Fruit fly (Drosophila melanogaster): ENCODE measurements around the gene CG17672.

The CG17672 gene

DNA sequence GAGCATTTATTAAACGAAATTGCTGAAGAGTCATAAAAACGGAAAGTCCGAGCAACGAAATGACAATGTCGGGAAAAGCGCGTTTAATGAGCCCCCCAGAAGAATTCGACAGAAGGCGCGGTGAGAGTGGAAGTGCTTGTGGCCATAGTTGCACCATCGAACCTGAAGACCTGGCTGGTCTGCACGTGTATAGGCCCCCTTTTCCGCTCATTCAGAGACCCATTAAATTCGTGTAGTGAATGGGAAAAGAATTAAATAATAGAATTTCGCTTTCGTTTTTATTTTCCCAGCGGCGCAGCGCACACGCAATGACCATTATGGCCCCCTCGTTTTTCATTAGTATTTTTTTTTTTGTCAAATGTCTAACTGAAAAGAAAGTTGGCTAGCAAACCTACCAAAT lies 4.6 kb downstream of the CG17672 start (continued):
- TF ChIP-seq gce (GFP tag; IDR thresholded peaks at IDR 0.05) (no peak), CG12155 (GFP tag; optimal IDR thresholded peaks at IDR 0.05) (no peak), ap (GFP tag; IDR thresholded peaks at IDR 0.05) (no peak), YL-1 (GFP tag; optimal IDR thresholded peaks at IDR 0.05) (no peak), CG6689 (GFP tag; IDR thresholded peaks at IDR 0.05) (no peak), CG3847 (GFP tag; IDR thresholded peaks at IDR 0.05) (no peak), CG1832 (GFP tag; optimal IDR thresholded peaks at IDR 0.05) (no peak), CG4404 (GFP tag; IDR thresholded peaks at IDR 0.05) (no peak), CG14965 (GFP tag; optimal IDR thresholded peaks at IDR 0.05; ENCODE audit: borderline replicate concordance) (no peak), HLH3B (GFP tag; IDR thresholded peaks at IDR 0.05) (no peak), MESR4 (GFP tag; optimal IDR thresholded peaks at IDR 0.05) (no peak), CG31224 (GFP tag; IDR thresholded peaks at IDR 0.05) (no peak), chn (GFP tag; optimal IDR thresholded peaks at IDR 0.05) (no peak), Hr78 (GFP tag; optimal IDR thresholded peaks at IDR 0.05) (no peak), gsb (GFP tag; IDR thresholded peaks at IDR 0.05) (no peak), PHDP (tag; optimal IDR thresholded peaks at IDR 0.05) (no peak), CG9609 (GFP tag; optimal IDR thresholded peaks at IDR 0.05) (no peak), CG17912 (GFP tag; optimal IDR thresholded peaks at IDR 0.05) (no peak), Nf-YA (GFP tag; IDR thresholded peaks at IDR 0.05) (no peak), Nf-YC (tag; optimal IDR thresholded peaks at IDR 0.05) (no peak), CG6683 (GFP tag; optimal IDR thresholded peaks at IDR 0.05) (no peak), pum (GFP tag; optimal IDR thresholded peaks at IDR 0.05) (no peak), CG30403 (GFP tag; optimal IDR thresholded peaks at IDR 0.05) (no peak), Ets97D (GFP tag; optimal IDR thresholded peaks at IDR 0.05) (no peak), croc (GFP tag; conservative IDR thresholded peaks at IDR 0.05) (no peak), da (GFP tag; optimal IDR thresholded peaks at IDR 0.05) (no peak), CG4617 (GFP tag; optimal IDR thresholded peaks at IDR 0.05; ENCODE audit: borderline replicate concordance) (no peak), Ssrp (tag; optimal IDR thresholded peaks at IDR 0.05) (no peak), h (optimal IDR thresholded peaks at IDR 0.05) (no peak), CG31441 (GFP tag; IDR thresholded peaks at IDR 0.05) (no peak), CG15514 (GFP tag; optimal IDR thresholded peaks at IDR 0.05) (no peak), HLH54F (GFP tag; optimal IDR thresholded peaks at IDR 0.05) (no peak), Kr (GFP tag; optimal IDR thresholded peaks at IDR 0.05) (no peak), pb (GFP tag; optimal IDR thresholded peaks at IDR 0.05) (no peak), Opbp (GFP tag; IDR thresholded peaks at IDR 0.05; ENCODE audit: partially characterized antibody) (peak; percentile 28; the same call in 1 of the 3 replicates), dmrt11E (tag; optimal IDR thresholded peaks at IDR 0.05) (peak; percentile 4), CG2712 (tag; optimal IDR thresholded peaks at IDR 0.05) (no peak), caup (GFP tag; optimal IDR thresholded peaks at IDR 0.05; ENCODE audit: severe bottlenecking) (no peak), tup (GFP tag; optimal IDR thresholded peaks at IDR 0.05) (no peak), Six4 (GFP tag; optimal IDR thresholded peaks at IDR 0.05) (no peak), Adf1 (GFP tag; IDR thresholded peaks at IDR 0.05) (no peak), GATAe (GFP tag; conservative IDR thresholded peaks at IDR 0.05) (no peak), CG12769 (tag; optimal IDR thresholded peaks at IDR 0.05) (no peak), Dll (GFP tag; IDR thresholded peaks at IDR 0.05; ENCODE audit: partially characterized antibody) (no peak), crp (GFP tag; optimal IDR thresholded peaks at IDR 0.05) (no peak), CG17359 (tag; optimal IDR thresholded peaks at IDR 0.05) (no peak), CG7556 (GFP tag; optimal IDR thresholded peaks at IDR 0.05) (no peak), dysf (GFP tag; IDR thresholded peaks at IDR 0.05) (no peak), CG3163 (GFP tag; optimal IDR thresholded peaks at IDR 0.05) (no peak), kni (GFP tag; optimal IDR thresholded peaks at IDR 0.05) (peak; percentile 24), CG2889 (GFP tag; IDR thresholded peaks at IDR 0.05) (no peak)

All from whole organism, embryonic.